Worm (Caenorhabditis elegans) whole organism, L3 larva: ENCODE results near the gene srbc-5.

Source experiments
- R02D3.7 ChIP-seq: fragments of 150-350 bp; optimal IDR thresholded peaks from 2 replicates; lab custom pipeline; 2014; ENCODE audit warnings: missing biosample characterization, missing genetic modification characterization
- aly-2 ChIP-seq: fragments of 150-350 bp; optimal IDR thresholded peaks from 2 replicates; lab custom pipeline; 2014; ENCODE audit warnings: missing biosample characterization, missing genetic modification characterization
- ama-1 ChIP-seq: fragments of 150-350 bp; optimal IDR thresholded peaks from 2 replicates; lab custom pipeline; 2018
- ceh-28 ChIP-seq: fragments of 150-350 bp; optimal IDR thresholded peaks from 2 replicates; lab custom pipeline; 2014; ENCODE audit warnings: missing biosample characterization, missing genetic modification reagents, missing genetic modification characterization
- ceh-9 ChIP-seq: sonication (generic microtip); optimal IDR thresholded peaks from 2 replicates; lab custom pipeline; 2018; ENCODE audit warnings: missing biosample characterization, missing genetic modification characterization
- daf-12 ChIP-seq: fragments of 150-350 bp; optimal IDR thresholded peaks from 2 replicates; lab custom pipeline; 2014; ENCODE audit warnings: missing biosample characterization, missing genetic modification reagents, missing genetic modification characterization
- egl-5 ChIP-seq: fragments of 150-350 bp; optimal IDR thresholded peaks from 2 replicates; lab custom pipeline; 2017; ENCODE audit warnings: missing biosample characterization, missing genetic modification reagents, missing genetic modification characterization, inconsistent platforms
- elt-1 ChIP-seq: fragments of 150-350 bp; optimal IDR thresholded peaks from 2 replicates; lab custom pipeline; 2014; ENCODE audit warnings: missing biosample characterization, missing genetic modification characterization
- elt-2 ChIP-seq: sonication (generic microtip); optimal IDR thresholded peaks from 2 replicates; lab custom pipeline; 2016; ENCODE audit warnings: missing genetic modification reagents, mild to moderate bottlenecking, missing genetic modification characterization, missing compliant biosample characterization
- eor-1 ChIP-seq, 2 experiments: fragments of 150-350 bp; optimal IDR thresholded peaks; 2 replicates each; lab custom pipeline; 2014 to 2018; ENCODE audit warnings: missing biosample characterization in 2 of 2, missing genetic modification characterization in 2 of 2
- fkh-10 ChIP-seq: sonication (generic microtip); optimal IDR thresholded peaks from 2 replicates; lab custom pipeline; 2017; ENCODE audit warnings: missing biosample characterization, missing genetic modification reagents, missing genetic modification characterization
- fkh-2 ChIP-seq: fragments of 150-350 bp; optimal IDR thresholded peaks from 2 replicates; lab custom pipeline; 2014; ENCODE audit warnings: missing biosample characterization, missing genetic modification reagents, missing genetic modification characterization
- hmg-11 ChIP-seq: sonication (generic microtip); optimal IDR thresholded peaks from 2 replicates; lab custom pipeline; 2016; ENCODE audit warnings: missing genetic modification characterization, missing compliant biosample characterization
- jun-1 ChIP-seq: fragments of 150-350 bp; optimal IDR thresholded peaks from 2 replicates; lab custom pipeline; 2014; ENCODE audit warnings: missing biosample characterization, missing genetic modification reagents, missing genetic modification characterization
- lin-15B ChIP-seq: fragments of 150-350 bp; optimal IDR thresholded peaks from 2 replicates; lab custom pipeline; 2014; ENCODE audit warnings: missing biosample characterization, missing genetic modification characterization
- lin-39 ChIP-seq: fragments of 150-350 bp; optimal IDR thresholded peaks from 2 replicates; lab custom pipeline; 2018; ENCODE audit warnings: missing biosample characterization, missing genetic modification reagents, missing genetic modification characterization
- lsy-12 ChIP-seq: sonication (generic microtip); optimal IDR thresholded peaks from 2 replicates; lab custom pipeline; 2016; ENCODE audit warnings: mild to moderate bottlenecking, missing genetic modification characterization, missing compliant biosample characterization
- mdl-1 ChIP-seq: fragments of 150-350 bp; optimal IDR thresholded peaks from 2 replicates; lab custom pipeline; 2014; ENCODE audit warnings: missing biosample characterization, missing genetic modification characterization
- nfya-1 ChIP-seq: sonication (generic microtip); optimal IDR thresholded peaks from 2 replicates; lab custom pipeline; 2017; ENCODE audit warnings: missing genetic modification characterization, mild to moderate bottlenecking, missing compliant biosample characterization, antibody characterized with exemption, moderate library complexity; ENCODE audit not compliant: insufficient read depth
- nhr-23 ChIP-seq: fragments of 150-350 bp; optimal IDR thresholded peaks from 2 replicates; lab custom pipeline; 2014; ENCODE audit warnings: missing biosample characterization, missing genetic modification reagents, missing genetic modification characterization
- nhr-237 ChIP-seq: fragments of 150-350 bp; optimal IDR thresholded peaks from 2 replicates; lab custom pipeline; 2014; ENCODE audit warnings: missing biosample characterization, missing genetic modification characterization
- nhr-25 ChIP-seq: sonication (generic microtip); optimal IDR thresholded peaks from 2 replicates; lab custom pipeline; 2017; ENCODE audit warnings: missing biosample characterization, missing genetic modification characterization
- nhr-28 ChIP-seq: fragments of 150-350 bp; optimal IDR thresholded peaks from 2 replicates; lab custom pipeline; 2014; ENCODE audit warnings: missing biosample characterization, missing genetic modification characterization
- nhr-43 ChIP-seq: sonication (generic microtip); optimal IDR thresholded peaks from 2 replicates; lab custom pipeline; 2016; ENCODE audit warnings: mild to moderate bottlenecking, missing genetic modification characterization, missing compliant biosample characterization; ENCODE audit not compliant: poor library complexity, severe bottlenecking
- nhr-67 ChIP-seq: fragments of 150-350 bp; optimal IDR thresholded peaks from 2 replicates; lab custom pipeline; 2014; ENCODE audit warnings: missing biosample characterization, missing genetic modification characterization
- nhr-76 ChIP-seq: fragments of 150-350 bp; sonication (generic microtip); optimal IDR thresholded peaks from 5 replicates; lab custom pipeline; 2014; ENCODE audit warnings: missing biosample characterization, missing genetic modification characterization
- nhr-77 ChIP-seq: fragments of 150-350 bp; optimal IDR thresholded peaks from 2 replicates; lab custom pipeline; 2014; ENCODE audit warnings: missing biosample characterization, missing genetic modification characterization
- pha-4 ChIP-seq: fragments of 150-350 bp; optimal IDR thresholded peaks from 2 replicates; lab custom pipeline; 2014; ENCODE audit warnings: missing biosample characterization, missing genetic modification reagents, missing genetic modification characterization
- skn-1 ChIP-seq: fragments of 150-350 bp; optimal IDR thresholded peaks from 2 replicates; lab custom pipeline; 2014; ENCODE audit warnings: missing biosample characterization, missing genetic modification characterization
- snpc-4 ChIP-seq: fragments of 150-350 bp; optimal IDR thresholded peaks from 2 replicates; lab custom pipeline; 2014; ENCODE audit warnings: missing biosample characterization, missing genetic modification characterization
- unc-39 ChIP-seq: sonication (generic microtip); optimal IDR thresholded peaks from 4 replicates; lab custom pipeline; 2017; ENCODE audit warnings: missing biosample characterization, missing genetic modification characterization
- unc-62 ChIP-seq: fragments of 150-350 bp; sonication (generic microtip); optimal IDR thresholded peaks from 4 replicates; lab custom pipeline; 2014; ENCODE audit warnings: missing biosample characterization, missing genetic modification reagents, missing genetic modification characterization
- zag-1 ChIP-seq: fragments of 150-350 bp; optimal IDR thresholded peaks from 2 replicates; lab custom pipeline; 2014; ENCODE audit warnings: missing biosample characterization, missing genetic modification characterization
- ztf-11 ChIP-seq: fragments of 150-350 bp; optimal IDR thresholded peaks from 2 replicates; lab custom pipeline; 2014; ENCODE audit warnings: missing biosample characterization, missing genetic modification characterization

srbc-5 gene

ce11 chrV:3234887-3235286, 25.3 kb upstream of the srbc-5 start, which contains the start of gene K08D9.6:
TSS of gene K08D9.6 (minus strand) at chrV:3234987.
- no peak for TF ChIP-seq daf-12 (tag; lab: Kevin White, UChicago)
- TF ChIP-seq eor-1 (tag; optimal IDR thresholded peaks at IDR 0.05; lab: Kevin White, UChicago): no peak
- no peak for TF ChIP-seq nhr-43 (tag; lab: Kevin White, UChicago)
- no peak for TF ChIP-seq ama-1 (lab: Kevin White, UChicago)
- TF ChIP-seq ceh-28 (tag; lab: Kevin White, UChicago): no peak
- TF ChIP-seq zag-1 (tag; lab: Kevin White, UChicago): no peak
- TF ChIP-seq snpc-4: no peak
- TF ChIP-seq lin-15B: no peak
- TF ChIP-seq elt-1 (tag; lab: Kevin White, UChicago): no peak
- TF ChIP-seq skn-1: no peak
- TF ChIP-seq nhr-23 (tag; lab: Kevin White, UChicago): no peak
- no peak for TF ChIP-seq aly-2
- TF ChIP-seq unc-62: no peak
- TF ChIP-seq lin-39 (tag; lab: Kevin White, UChicago): no peak
- TF ChIP-seq nhr-25 (tag; lab: Kevin White, UChicago): no peak
- no peak for TF ChIP-seq nhr-67
- TF ChIP-seq egl-5 (tag; lab: Kevin White, UChicago): no peak
- no peak for TF ChIP-seq ztf-11 (tag; lab: Kevin White, UChicago)
- TF ChIP-seq elt-2 (tag; lab: Kevin White, UChicago): no peak

- no peak for TF ChIP-seq snpc-4
- TF ChIP-seq, all 47 proteins: peak for 0
Measured at ce11 chrV:3236610-3237009, 23.6 kb upstream of the srbc-5 start, which contains the start of the genes K08D9.9 and str-16. TSS of gene K08D9.9 (minus strand) at chrV:3236710. TSS of gene str-16 (plus strand) at chrV:3236875.

ce11 chrV:3241175-3241574, 19.0 kb upstream of the srbc-5 start, which contains the start of gene srj-11:
TSS of gene srj-11 (plus strand) at chrV:3241424.
- TF ChIP-seq nhr-28 (tag; lab: Kevin White, UChicago): no peak
- no peak for TF ChIP-seq ama-1 (lab: Kevin White, UChicago)
- TF ChIP-seq fkh-10 (GFP tag; lab: Kevin White, UChicago): no peak
- TF ChIP-seq nhr-43 (tag; lab: Kevin White, UChicago): no peak
- no peak for TF ChIP-seq snpc-4
- TF ChIP-seq, all 47 proteins: peak for 0

ce11 chrV:3242984-3243383, 17.2 kb upstream of the srbc-5 start, which contains the start of gene gst-23:
TSS of gene gst-23 (plus strand) at chrV:3243284.
- TF ChIP-seq R02D3.7: no peak
- TF ChIP-seq fkh-10 (GFP tag; lab: Kevin White, UChicago): no peak
- no peak for TF ChIP-seq fkh-2 (tag; lab: Kevin White, UChicago)
- TF ChIP-seq nhr-237 (tag; lab: Kevin White, UChicago): no peak

- TF ChIP-seq nhr-25 (tag; lab: Kevin White, UChicago) (no peak), nfya-1 (no peak), nhr-237 (tag; lab: Kevin White, UChicago) (no peak), pha-4 (no peak), hmg-11 (tag; lab: Kevin White, UChicago) (no peak), lin-15B (no peak)
Measured at ce11 chrV:3244703-3245102, 15.5 kb upstream of the srbc-5 start, which contains the start of gene srj-7. TSS of gene srj-7 (plus strand) at chrV:3245003.

ce11 chrV:3247515-3247914, 12.7 kb upstream of the srbc-5 start, which contains the start of gene srj-8:
TSS of gene srj-8 (plus strand) at chrV:3247815.
- TF ChIP-seq nhr-76 (tag; lab: Kevin White, UChicago) (no peak), nfya-1 (no peak), unc-39 (no peak), nhr-67 (no peak), egl-5 (tag; lab: Kevin White, UChicago) (no peak), mdl-1 (no peak), ceh-28 (tag; lab: Kevin White, UChicago) (no peak), lsy-12 (tag; lab: Kevin White, UChicago) (no peak), ceh-9 (tag; lab: Kevin White, UChicago) (no peak), nhr-77 (no peak), lin-39 (tag; lab: Kevin White, UChicago) (no peak), jun-1 (tag; lab: Kevin White, UChicago) (no peak), ama-1 (lab: Kevin White, UChicago) (no peak), nhr-237 (tag; lab: Kevin White, UChicago) (no peak)
- TF ChIP-seq, all 47 proteins: peak for 0
